Fruit fly (Drosophila melanogaster): ENCODE results near the gene gdl-ORF39.

dm6 chr3L:15534274-15535227 lies 25.3 kb downstream of the gdl-ORF39 start:
- TF ChIP-seq Hsf (GFP tag; optimal IDR thresholded peaks at IDR 0.05) = peak; percentile 57
- TF ChIP-seq fd64A (GFP tag; optimal IDR thresholded peaks at IDR 0.05) = no peak
- TF ChIP-seq CG3065 (GFP tag; optimal IDR thresholded peaks at IDR 0.05) = no peak
- no peak for TF ChIP-seq CG4854 (GFP tag; optimal IDR thresholded peaks at IDR 0.05)
- TF ChIP-seq yki (optimal IDR thresholded peaks at IDR 0.05) = peak; percentile 14
- TF ChIP-seq CG14014 (GFP tag; IDR thresholded peaks at IDR 0.05) = no peak
- TF ChIP-seq CG13894 (tag; optimal IDR thresholded peaks at IDR 0.05) = peak; percentile 3
- TF ChIP-seq chn (GFP tag; optimal IDR thresholded peaks at IDR 0.05) = peak; percentile 52
- peak; percentile 13 for TF ChIP-seq HLHmδ (GFP tag; optimal IDR thresholded peaks at IDR 0.05)
- TF ChIP-seq Ets65A (GFP tag) = peak; percentile 93
- TF ChIP-seq sr (GFP tag; IDR thresholded peaks at IDR 0.05) = no peak
- TF ChIP-seq CG18764 (GFP tag; optimal IDR thresholded peaks at IDR 0.05) = no peak
- no peak for TF ChIP-seq Doc3 (GFP tag; IDR thresholded peaks at IDR 0.05; ENCODE audit: partially characterized antibody)

Measured in whole organism, embryonic.